Worm (Caenorhabditis elegans) whole organism, late embryonic: ENCODE data around the gene srj-29.
A peak's percentile ranks its signal among the peaks of the same experiment; 100 is the strongest.

Experiments
- C08G9.2 ChIP-seq: sonication (generic microtip); optimal IDR thresholded peaks from 2 replicates; lab custom pipeline; 2016; ENCODE audit warnings: mild to moderate bottlenecking, missing genetic modification characterization, moderate library complexity, missing compliant biosample characterization
- C38D4.7 ChIP-seq: fragments of 200-800 bp; sonication (Bioruptor generic); optimal IDR thresholded peaks from 2 replicates; lab custom pipeline; 2018; ENCODE audit warnings: mild to moderate bottlenecking, missing genetic modification characterization, moderate library complexity, missing compliant biosample characterization
- ama-1 ChIP-seq: fragments of 150-350 bp; optimal IDR thresholded peaks from 2 replicates; lab custom pipeline; 2014
- ceh-34 ChIP-seq: sonication (generic microtip); optimal IDR thresholded peaks from 2 replicates; lab custom pipeline; 2016; ENCODE audit warnings: mild to moderate bottlenecking, missing genetic modification characterization, missing compliant biosample characterization
- ceh-6 ChIP-seq: fragments of 200-800 bp; sonication (Bioruptor generic); optimal IDR thresholded peaks from 2 replicates; lab custom pipeline; 2018; ENCODE audit warnings: mild to moderate bottlenecking, missing genetic modification characterization, missing compliant biosample characterization
- dve-1 ChIP-seq: sonication (generic microtip); optimal IDR thresholded peaks from 2 replicates; lab custom pipeline; 2017; ENCODE audit warnings: antibody characterized with exemption, mild to moderate bottlenecking, missing genetic modification characterization, missing compliant biosample characterization
- elt-2 ChIP-seq: sonication (generic microtip); optimal IDR thresholded peaks from 2 replicates; lab custom pipeline; 2016; ENCODE audit warnings: missing genetic modification reagents, missing genetic modification characterization, missing compliant biosample characterization
- ets-4 ChIP-seq: sonication (generic microtip); optimal IDR thresholded peaks from 2 replicates; lab custom pipeline; 2016; ENCODE audit warnings: missing genetic modification characterization, missing compliant biosample characterization
- sox-2 ChIP-seq: fragments of 200-800 bp; sonication (Bioruptor generic); IDR thresholded peaks from 2 replicates; pipeline ENCODE4 v1.3.6; 2022; ENCODE audit warnings: missing genetic modification reagents, missing genetic modification characterization, missing compliant biosample characterization
- sox-4 ChIP-seq: sonication (generic microtip); optimal IDR thresholded peaks from 2 replicates; lab custom pipeline; 2017; ENCODE audit warnings: mild to moderate bottlenecking, missing genetic modification characterization, inconsistent platforms, missing compliant biosample characterization
- tbx-2 ChIP-seq: sonication (generic microtip); optimal IDR thresholded peaks from 2 replicates; lab custom pipeline; 2016; ENCODE audit warnings: missing genetic modification characterization, missing compliant biosample characterization
- tbx-7 ChIP-seq: sonication (generic microtip); optimal IDR thresholded peaks from 2 replicates; lab custom pipeline; 2016; ENCODE audit warnings: missing genotype, missing genetic modification characterization, missing compliant biosample characterization

DNA sequence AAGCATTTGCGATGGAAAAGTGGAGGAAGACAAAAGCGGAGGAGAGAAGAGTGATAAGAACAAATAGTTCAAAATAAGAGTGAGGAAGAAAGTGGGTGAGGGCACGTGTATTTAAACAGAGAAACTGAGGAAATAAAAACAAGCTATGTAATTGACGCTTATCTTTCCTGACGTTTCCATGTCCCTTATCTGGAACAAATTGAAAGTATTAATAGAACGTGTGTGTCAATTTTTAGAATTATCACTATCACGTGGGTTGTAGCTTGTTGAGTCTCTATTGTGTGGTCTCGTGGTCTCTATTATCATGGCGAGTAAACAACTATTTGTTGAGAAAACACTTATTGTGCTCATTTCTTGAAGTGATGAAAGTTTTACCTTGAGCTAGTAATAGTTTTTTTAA, 29.6 kb upstream of the srj-29 start, which contains the start of gene T10C6.15:
- TF ChIP-seq dve-1 (tag; lab: Kevin White, UChicago) (no peak), tbx-7 (tag; lab: Kevin White, UChicago) (no peak), sox-2 (GFP tag; lab: Robert Waterston, UW) (no peak), elt-2 (tag; lab: Kevin White, UChicago) (peak; percentile 75), sox-4 (tag; lab: Kevin White, UChicago) (no peak), ceh-34 (no peak), ama-1 (lab: Kevin White, UChicago) (no peak), C38D4.7 (no peak), ceh-6 (no peak), tbx-2 (tag; lab: Kevin White, UChicago) (no peak), C08G9.2 (tag; lab: Kevin White, UChicago) (no peak), ets-4 (tag; lab: Kevin White, UChicago) (no peak)
